Worm (Caenorhabditis elegans) whole organism, young adult: Measurements from ENCODE around the gene Y66D12A.7.

Experiments used
- C17E4.6 ChIP-seq: fragments of 200-800 bp; sonication (Bioruptor generic); IDR thresholded peaks from 2 replicates; pipeline ENCODE4 v1.3.6; 2022; ENCODE audit warnings: missing genetic modification reagents, missing genetic modification characterization, missing compliant biosample characterization
- F22D6.2 ChIP-seq: sonication (generic microtip); optimal IDR thresholded peaks from 2 replicates; lab custom pipeline; 2016; ENCODE audit warnings: mild to moderate bottlenecking, missing genetic modification characterization, missing compliant biosample characterization
- F23B12.7 ChIP-seq: sonication (generic microtip); optimal IDR thresholded peaks from 2 replicates; lab custom pipeline; 2017; ENCODE audit warnings: missing genetic modification characterization, mild to moderate bottlenecking, missing compliant biosample characterization, antibody characterized with exemption, moderate library complexity; ENCODE audit not compliant: insufficient read depth
- K11D2.4 ChIP-seq: fragments of 200-800 bp; sonication (Bioruptor generic); IDR thresholded peaks from 2 replicates; pipeline ENCODE4 v1.3.6; 2022; ENCODE audit warnings: missing genetic modification reagents, missing genetic modification characterization, missing compliant biosample characterization
- T07F8.4 ChIP-seq: sonication (generic microtip); optimal IDR thresholded peaks from 2 replicates; lab custom pipeline; 2016; ENCODE audit warnings: mild to moderate bottlenecking, missing genetic modification characterization, moderate library complexity, missing compliant biosample characterization
- Y67H2A.10 ChIP-seq: fragments of 200-800 bp; sonication (Bioruptor generic); conservative IDR thresholded peaks from 2 replicates; pipeline ENCODE4 v1.3.6; 2022; ENCODE audit warnings: missing genetic modification reagents, missing genetic modification characterization, missing compliant biosample characterization
- ama-1 ChIP-seq, 3 experiments: fragments of 150-350 bp in 1 of 3; sonication (generic microtip) in 2 of 3; optimal IDR thresholded peaks; 2 replicates each; lab custom pipeline; 2014 to 2018; ENCODE audit warnings: missing biosample characterization in 2 of 3, missing genetic modification characterization in 2 of 3, missing genetic modification reagents in 2 of 3
- aptf-3 ChIP-seq: fragments of 200-800 bp; sonication (Bioruptor generic); IDR thresholded peaks from 2 replicates; pipeline ENCODE4 v1.3.6; 2022; ENCODE audit warnings: missing genetic modification characterization, missing compliant biosample characterization
- ceh-58 ChIP-seq: fragments of 200-800 bp; sonication (Bioruptor generic); IDR thresholded peaks from 2 replicates; pipeline ENCODE4 v1.3.6; 2022; ENCODE audit warnings: missing genetic modification characterization, missing compliant biosample characterization
- ceh-91 ChIP-seq: fragments of 200-800 bp; sonication (Bioruptor generic); IDR thresholded peaks from 2 replicates; pipeline ENCODE4 v1.3.6; 2022; ENCODE audit warnings: missing genetic modification reagents, missing genetic modification characterization, missing compliant biosample characterization
- chd-7 ChIP-seq: sonication (generic microtip); optimal IDR thresholded peaks from 2 replicates; lab custom pipeline; 2016; ENCODE audit warnings: mild to moderate bottlenecking, missing genetic modification characterization, moderate library complexity, missing compliant biosample characterization
- dox-1 ChIP-seq: fragments of 200-800 bp; sonication (Bioruptor generic); IDR thresholded peaks from 2 replicates; pipeline ENCODE4 v1.3.6; 2022; ENCODE audit warnings: missing genetic modification reagents, missing genetic modification characterization, missing compliant biosample characterization
- dpff-1 ChIP-seq: sonication (generic microtip); optimal IDR thresholded peaks from 2 replicates; lab custom pipeline; 2017; ENCODE audit warnings: mild to moderate bottlenecking, missing genetic modification characterization, missing compliant biosample characterization
- dpl-1 ChIP-seq: fragments of 150-350 bp; optimal IDR thresholded peaks from 2 replicates; lab custom pipeline; 2014; ENCODE audit warnings: missing biosample characterization, missing genetic modification reagents, missing genetic modification characterization
- egrh-3 ChIP-seq: fragments of 200-800 bp; sonication (Bioruptor generic); IDR thresholded peaks from 2 replicates; pipeline ENCODE4 v1.3.6; 2022; ENCODE audit warnings: missing genetic modification reagents, missing genetic modification characterization, missing compliant biosample characterization
- fkh-3 ChIP-seq: sonication (generic microtip); optimal IDR thresholded peaks from 2 replicates; lab custom pipeline; 2016; ENCODE audit warnings: mild to moderate bottlenecking, missing genetic modification characterization, missing compliant biosample characterization
- hlh-12 ChIP-seq: sonication (generic microtip); optimal IDR thresholded peaks from 2 replicates; lab custom pipeline; 2016; ENCODE audit warnings: missing genetic modification characterization, missing compliant biosample characterization
- let-526 ChIP-seq: fragments of 200-800 bp; sonication (Bioruptor generic); IDR thresholded peaks from 2 replicates; pipeline ENCODE4 v1.3.6; 2022; ENCODE audit warnings: missing genetic modification reagents, missing genetic modification characterization, missing compliant biosample characterization
- lin-40 ChIP-seq: sonication (generic microtip); optimal IDR thresholded peaks from 2 replicates; lab custom pipeline; 2016; ENCODE audit warnings: missing genetic modification characterization, mild to moderate bottlenecking, missing compliant biosample characterization, missing genotype, missing genetic modification reagents
- lin-54 ChIP-seq: fragments of 200-800 bp; sonication (Bioruptor generic); optimal IDR thresholded peaks from 2 replicates; lab custom pipeline; 2018; ENCODE audit warnings: mild to moderate bottlenecking, missing genetic modification characterization, missing compliant biosample characterization
- madf-3 ChIP-seq: fragments of 200-800 bp; sonication (Bioruptor generic); IDR thresholded peaks from 2 replicates; pipeline ENCODE4 v1.3.6; 2022; ENCODE audit warnings: missing genetic modification reagents, missing genetic modification characterization, missing compliant biosample characterization
- mxl-1 ChIP-seq: sonication (generic microtip); optimal IDR thresholded peaks from 2 replicates; lab custom pipeline; 2016; ENCODE audit warnings: missing genetic modification characterization, missing compliant biosample characterization
- nfya-1 ChIP-seq: sonication (generic microtip); optimal IDR thresholded peaks from 2 replicates; lab custom pipeline; 2017; ENCODE audit warnings: antibody characterized with exemption, missing compliant biosample characterization, missing genetic modification characterization, borderline replicate concordance; ENCODE audit not compliant: insufficient read depth
- nhr-120 ChIP-seq: fragments of 200-800 bp; sonication (Bioruptor generic); IDR thresholded peaks from 2 replicates; pipeline ENCODE4 v1.3.6; 2022; ENCODE audit warnings: missing genetic modification characterization, missing compliant biosample characterization
- nhr-179 ChIP-seq: sonication (generic microtip); optimal IDR thresholded peaks from 2 replicates; lab custom pipeline; 2016; ENCODE audit warnings: mild to moderate bottlenecking, missing genetic modification characterization, missing compliant biosample characterization
- nhr-80 ChIP-seq: sonication (generic microtip); optimal IDR thresholded peaks from 2 replicates; lab custom pipeline; 2016; ENCODE audit warnings: missing genetic modification characterization, missing compliant biosample characterization
- nhr-90 ChIP-seq: sonication (generic microtip); optimal IDR thresholded peaks from 2 replicates; lab custom pipeline; 2016; ENCODE audit warnings: missing genotype, mild to moderate bottlenecking, missing genetic modification characterization, missing compliant biosample characterization
- pbrm-1 ChIP-seq: fragments of 200-800 bp; sonication (Bioruptor generic); IDR thresholded peaks from 2 replicates; pipeline ENCODE4 v1.3.6; 2022; ENCODE audit warnings: missing genetic modification reagents, missing genetic modification characterization, missing compliant biosample characterization
- pha-4 ChIP-seq: fragments of 150-350 bp; sonication (generic microtip); optimal IDR thresholded peaks from 2 replicates; lab custom pipeline; 2014; ENCODE audit warnings: missing biosample characterization, missing genetic modification reagents, missing genetic modification characterization
- rcor-1 ChIP-seq: fragments of 200-800 bp; sonication (Bioruptor generic); IDR thresholded peaks from 2 replicates; pipeline ENCODE4 v1.3.6; 2022; ENCODE audit warnings: missing genetic modification reagents, missing genetic modification characterization, missing compliant biosample characterization
- rec-8 ChIP-seq, 2 experiments: sonication (generic microtip); optimal IDR thresholded peaks; 2 replicates each; lab custom pipeline; 2016; ENCODE audit warnings: mild to moderate bottlenecking in 2 of 2, missing genetic modification characterization in 2 of 2, missing genetic modification reagents in 2 of 2, missing genotype in 2 of 2, missing biosample characterization in 1 of 2, missing compliant biosample characterization in 1 of 2, moderate library complexity in 1 of 2
- rpc-1 ChIP-seq, 2 experiments: fragments of 150-350 bp in 1 of 2; sonication (generic microtip) in 1 of 2; optimal IDR thresholded peaks; 2 replicates each; lab custom pipeline; 2014 to 2018; ENCODE audit warnings: missing biosample characterization in 1 of 2, missing genetic modification characterization in 1 of 2, missing genetic modification reagents in 1 of 2, missing genotype in 1 of 2
- snpc-1.3 ChIP-seq: sonication (generic microtip); optimal IDR thresholded peaks from 2 replicates; lab custom pipeline; 2017; ENCODE audit warnings: missing genetic modification characterization, mild to moderate bottlenecking, missing compliant biosample characterization, antibody characterized with exemption, moderate library complexity, missing genotype, missing genetic modification reagents; ENCODE audit not compliant: insufficient read depth
- snpc-3.4 ChIP-seq: sonication (generic microtip); optimal IDR thresholded peaks from 2 replicates; lab custom pipeline; 2017; ENCODE audit warnings: missing genetic modification characterization, mild to moderate bottlenecking, missing compliant biosample characterization, antibody characterized with exemption, moderate library complexity, missing genotype, missing genetic modification reagents
- snpc-4 ChIP-seq, 5 experiments: fragments of 150-350 bp in 1 of 5; sonication (generic microtip) in 4 of 5; optimal IDR thresholded peaks; 2 replicates each; lab custom pipeline; 2014 to 2018; ENCODE audit warnings: missing genetic modification characterization in 5 of 5, missing biosample characterization in 3 of 5, antibody characterized with exemption in 2 of 5, mild to moderate bottlenecking in 2 of 5, missing compliant biosample characterization in 2 of 5, missing genotype in 2 of 5, moderate library complexity in 2 of 5, missing genetic modification reagents in 1 of 5
- somi-1 ChIP-seq: fragments of 200-800 bp; sonication (Bioruptor generic); optimal IDR thresholded peaks from 2 replicates; lab custom pipeline; 2018; ENCODE audit warnings: mild to moderate bottlenecking, missing genetic modification characterization, missing compliant biosample characterization
- tbp1 ChIP-seq: fragments of 200-800 bp; sonication (Bioruptor generic); optimal IDR thresholded peaks from 2 replicates; lab custom pipeline; 2018; ENCODE audit warnings: mild to moderate bottlenecking, missing genetic modification characterization, missing compliant biosample characterization
- tbx-9 ChIP-seq: sonication (generic microtip); optimal IDR thresholded peaks from 2 replicates; lab custom pipeline; 2016; ENCODE audit warnings: borderline replicate concordance, missing genetic modification characterization, inconsistent platforms, missing compliant biosample characterization
- unc-130 ChIP-seq: sonication (generic microtip); optimal IDR thresholded peaks from 2 replicates; lab custom pipeline; 2016; ENCODE audit warnings: missing genetic modification reagents, missing genetic modification characterization, missing compliant biosample characterization
- xnd-1 ChIP-seq: sonication (generic microtip); optimal IDR thresholded peaks from 2 replicates; lab custom pipeline; 2016; ENCODE audit warnings: missing genotype, missing genetic modification reagents, missing genetic modification characterization, missing compliant biosample characterization
- zfh-2 ChIP-seq: fragments of 200-800 bp; sonication (Bioruptor generic); conservative IDR thresholded peaks from 2 replicates; pipeline ENCODE4 v1.3.6; 2022; ENCODE audit warnings: missing genetic modification reagents, missing genetic modification characterization, missing compliant biosample characterization
- ztf-22 ChIP-seq: fragments of 200-800 bp; sonication (Bioruptor generic); optimal IDR thresholded peaks from 2 replicates; lab custom pipeline; 2018; ENCODE audit warnings: mild to moderate bottlenecking, missing genetic modification characterization, moderate library complexity, missing compliant biosample characterization

Gene Y66D12A.7

DNA sequence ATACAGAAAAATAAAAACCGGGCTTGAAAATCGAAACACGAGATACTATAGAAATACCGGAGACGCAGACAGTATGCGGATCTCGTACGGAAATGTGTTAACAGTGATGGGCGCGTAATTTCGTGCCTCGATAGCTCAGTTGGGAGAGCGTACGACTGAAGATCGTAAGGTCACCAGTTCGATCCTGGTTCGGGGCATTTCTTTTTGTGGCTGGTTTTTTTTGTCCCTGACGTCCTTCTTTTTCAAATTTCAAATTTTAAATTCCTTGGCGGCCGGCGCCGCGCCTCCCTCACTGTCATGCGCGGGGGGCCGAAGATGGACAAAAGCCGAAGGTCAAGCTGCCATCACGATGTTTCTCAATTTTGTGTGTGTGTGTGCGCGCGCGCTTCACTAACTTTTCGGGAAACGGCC lies 25.6 kb downstream of the Y66D12A.7 start (continued):
- TF ChIP-seq Y67H2A.10 (GFP tag; lab: Robert Waterston, UW) = no peak
- TF ChIP-seq dpl-1 = no peak
- peak; percentile 35 for TF ChIP-seq mxl-1 (tag; lab: Kevin White, UChicago)
- TF ChIP-seq ztf-22 (GFP tag; lab: Kevin White, UChicago) = no peak
- TF ChIP-seq nhr-179 (tag; lab: Kevin White, UChicago) = no peak
- peak; percentile 13 for TF ChIP-seq snpc-4 (GFP tag; optimal IDR thresholded peaks at IDR 0.05; lab: Kevin White, UChicago)
- no peak for TF ChIP-seq snpc-4 (tag; optimal IDR thresholded peaks at IDR 0.05; lab: Kevin White, UChicago)
- peak; percentile 29 for TF ChIP-seq chd-7 (tag; lab: Kevin White, UChicago)
- TF ChIP-seq unc-130 = no peak
- no peak for TF ChIP-seq C17E4.6 (GFP tag; lab: Robert Waterston, UW)
- no peak for TF ChIP-seq nfya-1
- TF ChIP-seq ceh-58 = no peak
- no peak for TF ChIP-seq nhr-120 (GFP tag; lab: Robert Waterston, UW)
- TF ChIP-seq dox-1 (GFP tag; lab: Robert Waterston, UW) = peak; percentile 62
- no peak for TF ChIP-seq pha-4
- no peak for TF ChIP-seq let-526 (GFP tag; lab: Robert Waterston, UW)
- TF ChIP-seq rcor-1 (GFP tag; lab: Robert Waterston, UW) = no peak
- no peak for TF ChIP-seq pbrm-1 (GFP tag; lab: Robert Waterston, UW)
- TF ChIP-seq dpff-1 (tag; lab: Kevin White, UChicago) = no peak
- TF ChIP-seq xnd-1 = no peak
- TF ChIP-seq aptf-3 (GFP tag; lab: Robert Waterston, UW) = no peak
- peak; percentile 11 for TF ChIP-seq T07F8.4 (tag; lab: Kevin White, UChicago)
- peak; percentile 0 for TF ChIP-seq lin-54 (GFP tag; lab: Kevin White, UChicago)
- no peak for TF ChIP-seq K11D2.4 (GFP tag; lab: Robert Waterston, UW)
- TF ChIP-seq nhr-90 = peak; percentile 54
- TF ChIP-seq snpc-1.3 (tag; lab: Kevin White, UChicago) = no peak
- no peak for TF ChIP-seq fkh-3
- TF ChIP-seq rpc-1 (optimal IDR thresholded peaks at IDR 0.05; lab: Kevin White, UChicago) = peak; percentile 70
- TF ChIP-seq rpc-1 (tag; optimal IDR thresholded peaks at IDR 0.05; lab: Kevin White, UChicago) = peak; percentile 82
- TF ChIP-seq snpc-3.4 (tag; lab: Kevin White, UChicago) = peak; percentile 68
- TF ChIP-seq F23B12.7 (tag; lab: Kevin White, UChicago) = no peak
- TF ChIP-seq hlh-12 = no peak
- no peak for TF ChIP-seq ama-1 (optimal IDR thresholded peaks at IDR 0.05; lab: Kevin White, UChicago)
- peak in 1 of 2 experiments; percentile 51 for TF ChIP-seq ama-1 (GFP tag; optimal IDR thresholded peaks at IDR 0.05; lab: Kevin White, UChicago)

DNA sequence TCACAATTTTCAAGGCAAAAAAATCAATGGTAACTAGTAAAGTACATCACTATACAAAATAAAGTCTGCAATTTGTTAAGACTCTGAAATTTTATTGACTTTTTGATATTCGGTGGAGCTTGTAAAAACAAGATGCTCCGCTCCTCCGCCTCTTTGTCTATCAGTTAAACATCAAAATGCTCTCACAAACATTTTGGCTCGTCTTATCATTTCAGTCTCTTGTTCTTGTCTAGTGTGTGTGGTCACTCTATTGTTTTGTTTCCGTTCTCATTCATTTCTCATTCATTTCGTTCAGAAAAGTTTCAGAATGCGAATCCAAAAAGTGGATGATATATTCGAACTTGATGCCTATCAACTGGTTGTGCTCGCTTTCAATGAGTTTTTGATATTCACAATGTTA lies 32.2 kb downstream of the Y66D12A.7 start, which contains the start of gene Y66D12A.13:
Gene Y66D12A.13, plus strand, starts transcription at position 301 of the 400 bp plus-strand sequence.
- TF ChIP-seq nhr-80 (tag; lab: Kevin White, UChicago) (peak; percentile 29), somi-1 (GFP tag; lab: Kevin White, UChicago) (no peak), lin-40 (tag; lab: Kevin White, UChicago) (no peak), F22D6.2 (no peak), chd-7 (tag; lab: Kevin White, UChicago) (no peak), C17E4.6 (GFP tag; lab: Robert Waterston, UW) (no peak), tbp1 (GFP tag; lab: Kevin White, UChicago) (no peak)

DNA sequence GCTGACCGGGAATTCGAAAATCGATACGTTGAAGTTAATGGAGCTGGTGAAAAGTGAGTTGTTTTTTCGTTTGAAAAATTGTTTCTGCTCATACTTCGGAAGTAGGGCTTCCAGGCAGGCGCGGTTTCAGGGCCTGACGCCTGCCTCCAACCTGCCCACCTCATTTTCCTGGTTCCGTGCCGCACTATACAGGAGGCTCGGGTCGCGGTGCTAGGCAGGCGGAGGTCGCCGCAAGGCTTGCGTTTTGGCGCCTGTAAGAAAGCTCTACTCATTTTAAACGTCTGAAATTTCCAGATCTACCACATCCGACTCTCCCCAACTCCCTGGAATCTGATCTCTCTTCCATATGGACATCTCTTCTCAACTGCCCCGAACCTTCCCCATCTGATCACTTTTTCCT lies 35.3 kb downstream of the Y66D12A.7 start:
- TF ChIP-seq madf-3 (no peak), tbx-9 (tag; lab: Kevin White, UChicago) (no peak), ceh-91 (no peak), egrh-3 (GFP tag; lab: Robert Waterston, UW) (peak; percentile 48; the same call in 1 of the 2 replicates), zfh-2 (peak; percentile 74; the same call in 1 of the 2 replicates), rec-8 (tag; optimal IDR thresholded peaks at IDR 0.05; lab: Kevin White, UChicago) (no peak)
- TF ChIP-seq, all 124 proteins: peak for 2
